Worm (Caenorhabditis elegans) whole organism, L4 larva: ENCODE measurements around the gene fbxa-88.

Experiments used
- F44E2.7 ChIP-seq: fragments of 200-800 bp; sonication (Bioruptor generic); IDR thresholded peaks from 2 replicates; pipeline ENCODE4 v2.1.2; 2022; ENCODE audit warnings: missing genetic modification characterization, missing compliant biosample characterization
- ZK546.5 ChIP-seq, 2 experiments: sonication (generic microtip); optimal IDR thresholded peaks; 2 replicates each; lab custom pipeline; 2017; ENCODE audit warnings: missing biosample characterization in 2 of 2, missing genetic modification characterization in 2 of 2
- daf-19 ChIP-seq: fragments of 200-800 bp; sonication (Bioruptor generic); conservative IDR thresholded peaks from 2 replicates; pipeline ENCODE4 v1.3.6; 2022; ENCODE audit warnings: missing genetic modification characterization, missing compliant biosample characterization
- dmd-6 ChIP-seq: fragments of 200-800 bp; sonication (Bioruptor generic); IDR thresholded peaks from 2 replicates; pipeline ENCODE4 v1.3.6; 2022; ENCODE audit warnings: missing genetic modification reagents, missing genetic modification characterization, missing compliant biosample characterization
- hlh-11 ChIP-seq: fragments of 200-800 bp; sonication (Bioruptor generic); optimal IDR thresholded peaks from 2 replicates; lab custom pipeline; 2018; ENCODE audit warnings: mild to moderate bottlenecking, missing genetic modification characterization, missing compliant biosample characterization
- lir-3 ChIP-seq: sonication (generic microtip); optimal IDR thresholded peaks from 2 replicates; lab custom pipeline; 2016; ENCODE audit warnings: mild to moderate bottlenecking, missing genetic modification characterization, missing compliant biosample characterization
- lsy-2 ChIP-seq, 2 experiments: fragments of 150-350 bp in 1 of 2; sonication (generic microtip) in 1 of 2; optimal IDR thresholded peaks; 2 replicates each; lab custom pipeline; 2014 to 2017; ENCODE audit warnings: missing biosample characterization in 2 of 2, missing genetic modification characterization in 2 of 2
- nhr-11 ChIP-seq: fragments of 150-350 bp; optimal IDR thresholded peaks from 2 replicates; lab custom pipeline; 2014; ENCODE audit warnings: missing biosample characterization, missing genetic modification characterization
- nhr-25 ChIP-seq: sonication (generic microtip); optimal IDR thresholded peaks from 2 replicates; lab custom pipeline; 2017; ENCODE audit warnings: missing genetic modification characterization, mild to moderate bottlenecking, missing compliant biosample characterization, antibody characterized with exemption, moderate library complexity, borderline replicate concordance; ENCODE audit not compliant: insufficient read depth
- pqm-1 ChIP-seq: sonication (generic microtip); optimal IDR thresholded peaks from 2 replicates; lab custom pipeline; 2017; ENCODE audit warnings: missing biosample characterization, missing genetic modification characterization
- skn-1 ChIP-seq: fragments of 150-350 bp; optimal IDR thresholded peaks from 2 replicates; lab custom pipeline; 2014; ENCODE audit warnings: missing biosample characterization, missing genetic modification characterization
- ztf-11 ChIP-seq: fragments of 150-350 bp; optimal IDR thresholded peaks from 2 replicates; lab custom pipeline; 2014; ENCODE audit warnings: missing biosample characterization, missing genetic modification characterization

DNA sequence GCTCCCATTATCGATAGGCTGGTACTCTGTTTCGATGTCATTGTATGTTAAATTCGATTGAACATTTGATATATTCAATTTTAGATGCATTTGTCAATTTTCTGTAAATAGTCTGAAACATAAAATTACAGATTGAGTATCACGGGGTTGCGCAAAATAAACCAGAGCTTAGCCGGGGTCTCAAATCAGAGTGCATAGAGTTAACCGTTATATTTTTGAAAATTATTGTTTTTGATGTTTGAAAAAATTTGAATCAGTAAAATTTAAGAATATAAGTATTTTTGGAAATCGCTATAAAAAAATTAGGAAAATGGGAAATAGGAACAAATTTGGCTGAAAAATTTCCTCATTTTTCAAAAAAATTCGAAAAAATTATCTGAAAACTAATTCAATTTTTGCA is 16.7 kb upstream of the fbxa-88 start, which contains the start of gene F10A3.17:
- TF ChIP-seq F44E2.7 = no peak
- no peak for TF ChIP-seq pqm-1 (tag; lab: Kevin White, UChicago)
- TF ChIP-seq lsy-2 (tag; optimal IDR thresholded peaks at IDR 0.05; lab: Kevin White, UChicago) = no peak
- TF ChIP-seq nhr-25 (tag; lab: Kevin White, UChicago) = no peak
- no peak for TF ChIP-seq hlh-11 (tag; lab: Kevin White, UChicago)
- no peak for TF ChIP-seq ztf-11 (tag; lab: Kevin White, UChicago)
- no peak for TF ChIP-seq nhr-11 (tag; lab: Kevin White, UChicago)
- no peak for TF ChIP-seq ZK546.5 (tag; optimal IDR thresholded peaks at IDR 0.05; lab: Kevin White, UChicago)
- TF ChIP-seq skn-1 (tag; lab: Kevin White, UChicago) = no peak
- no peak for TF ChIP-seq dmd-6 (GFP tag; lab: Robert Waterston, UW)
- no peak for TF ChIP-seq lir-3
- TF ChIP-seq daf-19 (GFP tag; lab: Robert Waterston, UW) = no peak
